Worm (Caenorhabditis elegans): ENCODE measurements around the gene taf-7.1.

DNA sequence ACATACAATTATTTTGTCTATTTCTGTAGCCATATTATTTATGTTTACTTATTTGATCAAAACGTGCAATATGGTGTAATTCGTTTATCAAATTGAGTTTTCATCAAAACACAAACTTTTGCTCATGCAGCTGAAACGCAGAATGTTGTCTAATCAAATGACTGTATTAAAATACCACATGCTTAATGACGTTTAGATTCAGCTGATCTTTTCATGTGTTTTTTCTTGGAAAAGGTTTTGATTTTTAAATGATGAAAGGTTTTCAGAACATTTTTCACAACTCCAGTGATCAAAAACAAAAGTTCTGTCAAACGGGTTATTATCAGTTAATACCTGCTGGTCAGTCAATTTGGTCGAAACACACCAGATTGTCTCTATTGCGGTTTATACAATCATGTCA lies 38.0 kb upstream of the taf-7.1 start, which contains the start of gene Y62H9A.1:
- TF ChIP-seq him-1 (tag; optimal IDR thresholded peaks at IDR 0.05): no peak
- TF ChIP-seq dao-5 (tag; optimal IDR thresholded peaks at IDR 0.05): no peak
- TF ChIP-seq W03F9.2 (tag; optimal IDR thresholded peaks at IDR 0.05): no peak
